Fruit fly (Drosophila melanogaster) S2 (cell line): ENCODE measurements around the gene lectin-28C.

Experiments
- CG8478 ChIP-seq: fragments of >200 bp; optimal IDR thresholded peaks from 2 replicates; lab custom pipeline; 2018
- CTCF ChIP-seq, 2 experiments: fragments of >200 bp; optimal IDR thresholded peaks; 2 replicates each; lab custom pipeline; 2018

Gene lectin-28C

DNA sequence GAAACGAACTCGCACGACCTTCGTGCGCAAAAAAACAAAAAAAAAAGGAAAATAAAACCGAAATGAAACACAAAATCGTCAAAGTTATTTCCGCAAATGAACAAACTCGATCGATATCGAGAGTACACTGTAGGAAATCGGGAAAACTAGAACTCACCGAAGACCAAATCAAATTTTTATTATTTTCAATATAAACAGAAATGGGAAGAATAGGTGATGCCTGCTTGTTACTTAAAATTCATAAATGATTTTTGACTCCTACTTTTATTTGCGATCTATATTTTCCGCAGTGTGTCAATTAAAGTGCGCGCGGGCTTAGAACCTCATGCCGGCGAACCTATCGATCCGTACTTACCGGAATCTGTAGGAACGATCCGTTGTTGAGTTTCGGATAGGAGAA, 18.8 kb downstream of the lectin-28C start:
- TF ChIP-seq CG8478: no peak
- no peak for TF ChIP-seq CTCF (optimal IDR thresholded peaks at IDR 0.05; lab: Kevin White, UChicago)

DNA sequence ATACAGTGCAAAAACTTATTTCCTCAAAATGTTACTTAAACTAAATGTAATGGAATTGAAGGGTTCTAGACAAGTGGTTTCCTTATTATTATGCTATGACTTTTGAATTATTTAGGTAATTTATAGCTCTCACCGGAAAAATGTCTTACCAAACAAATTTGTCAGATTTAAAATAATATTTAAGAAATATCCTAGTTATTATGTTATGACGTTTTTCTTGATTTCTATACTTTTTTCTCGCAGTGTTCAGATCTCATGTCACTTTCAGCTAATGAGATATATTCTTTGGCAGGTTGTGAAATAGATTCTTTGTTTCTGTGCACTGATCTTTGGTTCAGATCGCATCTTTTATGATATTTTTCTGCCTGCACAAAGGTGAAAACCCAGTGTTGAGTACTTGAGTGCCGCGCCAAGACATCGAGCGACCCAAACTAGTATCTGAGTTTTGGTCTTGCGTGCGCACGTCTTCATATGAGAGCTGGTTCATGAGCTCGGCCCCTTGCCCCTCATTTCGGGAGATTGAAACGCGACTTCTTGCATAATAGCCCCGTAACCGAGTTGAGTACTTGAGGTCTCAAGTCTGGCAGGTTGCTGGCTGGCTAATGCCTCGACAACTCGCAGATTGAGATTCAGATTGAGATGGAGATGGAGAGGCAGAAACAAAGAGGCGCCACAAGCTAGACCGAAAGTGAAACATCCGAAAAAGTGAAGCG, 19.8 kb downstream of the lectin-28C start:
- TF ChIP-seq CG8478 (no peak), CTCF (optimal IDR thresholded peaks at IDR 0.05; lab: Kevin White, UChicago) (no peak)

DNA sequence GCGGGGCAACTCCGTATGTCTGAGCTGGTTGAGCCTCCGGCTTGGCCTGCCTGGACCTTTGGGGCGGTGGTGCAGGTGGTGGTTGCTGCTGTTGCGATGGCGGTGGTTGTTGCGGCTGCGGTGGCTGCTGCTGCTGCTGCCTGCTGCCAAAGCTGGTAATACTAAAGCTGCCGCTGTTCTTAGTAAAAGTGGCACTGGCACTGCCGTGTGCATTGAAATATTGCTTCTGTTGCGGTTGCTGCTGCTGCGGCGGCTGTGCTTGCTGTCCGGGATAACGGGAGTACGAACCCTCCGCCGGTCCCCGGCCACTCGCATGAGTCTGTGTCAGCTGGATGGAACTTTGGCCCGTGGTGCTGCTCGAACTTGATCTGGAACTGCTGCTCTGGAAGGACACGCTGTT, 21.5 kb downstream of the lectin-28C start:
- TF ChIP-seq CG8478 (no peak), CTCF (optimal IDR thresholded peaks at IDR 0.05; lab: Kevin White, UChicago) (no peak)

DNA sequence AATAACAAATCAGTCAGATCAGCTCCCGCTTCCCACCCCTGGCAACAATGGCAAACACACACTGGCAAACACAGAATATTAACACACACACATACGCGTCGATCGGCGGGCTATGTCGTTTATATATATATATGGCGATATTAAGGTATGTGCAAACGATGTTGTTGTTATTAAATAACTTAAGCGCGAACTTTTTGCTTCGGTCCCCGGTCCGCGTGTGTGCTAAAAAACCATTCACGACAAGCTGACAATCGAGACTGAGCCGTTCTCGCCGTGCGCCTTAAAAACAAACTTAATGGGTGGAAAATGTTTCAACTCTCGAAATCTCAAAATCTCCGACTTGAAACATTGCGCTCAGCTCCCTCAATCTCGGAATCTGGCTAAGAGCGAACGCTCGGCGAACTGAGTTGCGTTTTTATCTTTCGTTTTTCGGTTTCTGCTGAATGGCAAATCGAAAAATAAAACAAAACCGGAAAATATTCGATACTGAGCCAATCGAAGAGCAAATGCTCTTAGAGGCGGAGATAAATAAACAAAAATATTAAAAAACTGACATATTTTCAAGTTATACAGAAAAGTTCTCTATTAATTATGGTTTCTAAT, 22.5 kb downstream of the lectin-28C start, which contains the start of gene spz3:
Gene spz3, minus strand, starts transcription at position 261 of the 603 bp plus-strand sequence.
- no peak for TF ChIP-seq CTCF (optimal IDR thresholded peaks at IDR 0.05; lab: Kevin White, UChicago)
- TF ChIP-seq CG8478: no peak

DNA sequence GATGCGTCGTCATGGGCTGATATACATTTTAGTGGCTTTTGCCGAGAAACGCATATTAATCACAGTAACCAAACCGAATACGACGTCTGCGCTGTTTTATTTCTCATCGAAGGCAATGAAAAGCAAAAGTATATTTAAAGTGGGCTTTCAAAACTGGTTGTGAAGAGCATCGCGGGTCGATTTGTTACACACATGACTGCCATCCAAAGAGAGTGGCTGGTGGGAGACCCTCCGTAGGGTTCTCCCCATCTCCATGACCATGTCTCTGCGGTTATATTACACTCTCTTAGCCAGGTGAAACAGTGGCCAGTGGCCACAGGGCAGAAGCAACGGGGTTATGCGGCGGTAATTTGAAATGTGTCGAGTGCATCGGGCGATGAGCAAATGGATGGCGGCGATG, 23.6 kb downstream of the lectin-28C start:
- no peak for TF ChIP-seq CG8478
- TF ChIP-seq CTCF (optimal IDR thresholded peaks at IDR 0.05; lab: Kevin White, UChicago): no peak

DNA sequence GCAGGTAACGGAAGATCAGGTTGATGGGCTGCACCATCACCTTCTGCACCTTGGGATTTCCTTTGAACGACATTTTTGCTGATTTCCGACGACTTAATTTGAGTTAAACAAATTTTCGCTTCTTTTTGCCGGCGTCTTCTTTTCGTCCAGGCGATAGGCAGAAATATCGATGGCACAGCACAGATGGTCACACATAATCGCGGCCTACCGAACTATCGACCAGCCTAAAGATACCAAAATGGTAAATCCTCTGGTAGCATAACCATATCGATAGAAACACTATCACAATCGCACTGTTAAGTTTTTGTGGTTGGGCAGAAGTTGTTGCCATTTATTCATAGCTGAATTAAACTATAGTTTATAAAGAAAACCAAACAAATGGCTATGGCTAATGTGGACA, 28.4 kb downstream of the lectin-28C start, which contains the start of the genes SmE and CG34132:
Gene SmE, minus strand, starts transcription at position 180 of the 400 bp plus-strand sequence.
Gene CG34132, plus strand, starts transcription at position 233 of the 400 bp plus-strand sequence.
- TF ChIP-seq CG8478: no peak
- peak; percentile 40 to 44 for TF ChIP-seq CTCF (optimal IDR thresholded peaks at IDR 0.05; lab: Kevin White, UChicago)

DNA sequence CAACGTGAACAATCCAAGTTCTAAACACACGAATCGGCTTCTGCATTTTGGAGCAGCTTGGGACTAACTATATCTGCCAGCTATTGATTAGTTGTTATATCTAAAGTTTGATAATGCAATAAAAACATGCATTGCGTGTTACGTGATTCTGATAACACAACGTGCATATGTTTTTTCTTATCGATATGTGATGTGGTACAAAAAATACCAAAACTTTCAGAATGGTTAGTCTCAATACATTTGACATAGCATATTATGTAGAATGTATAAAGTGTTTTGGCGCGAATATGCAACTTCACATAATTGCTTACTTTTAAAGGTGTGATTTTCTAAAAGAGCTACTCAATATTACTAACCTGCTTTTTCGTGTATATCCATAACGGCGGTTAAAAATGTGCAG, 29.1 kb downstream of the lectin-28C start:
- TF ChIP-seq CTCF (optimal IDR thresholded peaks at IDR 0.05; lab: Kevin White, UChicago): peak; percentile 42 to 47
- TF ChIP-seq CG8478: no peak

DNA sequence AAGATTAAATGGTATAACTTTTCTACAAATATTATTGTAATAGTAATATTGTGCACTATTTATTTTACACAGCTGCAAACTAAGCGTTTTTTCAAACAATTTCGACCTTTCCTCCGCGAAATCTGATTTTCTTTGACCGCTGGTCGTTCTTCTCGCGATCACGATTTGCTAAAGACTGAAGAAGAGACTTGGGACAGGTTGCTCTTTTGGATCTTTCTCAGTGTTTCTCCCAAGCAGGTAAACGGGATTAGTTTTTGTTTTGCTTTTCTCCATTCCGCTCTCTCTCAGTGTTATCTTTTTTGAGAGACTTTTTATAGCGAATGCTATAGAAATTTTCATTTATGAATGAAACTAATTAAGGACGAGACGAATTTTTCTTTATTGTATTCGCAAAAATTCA, 30.5 kb downstream of the lectin-28C start, which contains the start of gene CG7102:
Gene CG7102, minus strand, starts transcription at position 181 of the 400 bp plus-strand sequence.
- TF ChIP-seq CG8478 (no peak), CTCF (optimal IDR thresholded peaks at IDR 0.05; lab: Kevin White, UChicago) (no peak)

DNA sequence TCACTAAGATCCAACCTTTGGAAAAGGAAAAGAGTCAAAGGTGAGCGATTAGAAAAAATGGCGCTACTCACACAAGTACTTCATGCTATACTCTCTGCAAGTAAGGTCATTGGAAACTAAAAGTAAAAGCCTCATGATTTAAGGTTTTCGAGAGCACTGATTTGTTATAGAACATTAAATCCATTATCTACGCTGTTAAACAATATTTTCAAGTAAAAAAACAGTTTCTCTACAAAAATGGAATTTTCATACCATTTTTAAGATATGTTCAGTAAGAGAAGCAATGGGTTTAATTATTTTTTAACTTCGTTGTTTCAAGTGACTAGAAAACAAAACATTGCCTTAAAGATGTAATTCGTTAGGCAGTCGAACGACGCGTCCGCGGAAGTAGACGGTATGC, 32.2 kb downstream of the lectin-28C start, which contains the start of gene Spn28Da:
Gene Spn28Da, minus strand, starts transcription at position 101 of the 400 bp plus-strand sequence.
- no peak for TF ChIP-seq CTCF (optimal IDR thresholded peaks at IDR 0.05; lab: Kevin White, UChicago)
- TF ChIP-seq CG8478: no peak

DNA sequence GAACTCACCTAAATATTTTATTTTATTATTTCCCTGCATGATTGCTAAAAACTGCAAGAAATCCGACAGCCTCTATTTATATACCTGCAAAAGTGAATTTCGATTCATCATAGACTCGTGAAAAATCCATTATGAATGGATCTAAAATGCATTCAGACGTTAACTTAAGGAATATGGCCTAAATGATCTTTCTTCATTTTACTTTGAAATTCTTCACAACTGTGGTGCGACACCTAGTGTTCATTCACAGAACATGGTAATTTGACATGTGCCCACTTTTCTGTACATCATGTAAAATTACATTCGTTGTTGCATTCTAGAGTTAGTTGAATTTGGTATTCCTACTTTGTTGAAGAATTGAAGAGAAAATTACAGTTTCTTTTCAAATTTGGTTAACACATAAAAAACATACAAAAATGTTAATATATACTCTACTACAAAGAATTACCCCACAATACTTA, 33.8 kb downstream of the lectin-28C start, which contains the start of gene Spn28Db:
Gene Spn28Db, minus strand, starts transcription at position 51 of the 461 bp plus-strand sequence.
- peak; percentile 96 to 97 for TF ChIP-seq CTCF (optimal IDR thresholded peaks at IDR 0.05; lab: Kevin White, UChicago)
- TF ChIP-seq CG8478: no peak

DNA sequence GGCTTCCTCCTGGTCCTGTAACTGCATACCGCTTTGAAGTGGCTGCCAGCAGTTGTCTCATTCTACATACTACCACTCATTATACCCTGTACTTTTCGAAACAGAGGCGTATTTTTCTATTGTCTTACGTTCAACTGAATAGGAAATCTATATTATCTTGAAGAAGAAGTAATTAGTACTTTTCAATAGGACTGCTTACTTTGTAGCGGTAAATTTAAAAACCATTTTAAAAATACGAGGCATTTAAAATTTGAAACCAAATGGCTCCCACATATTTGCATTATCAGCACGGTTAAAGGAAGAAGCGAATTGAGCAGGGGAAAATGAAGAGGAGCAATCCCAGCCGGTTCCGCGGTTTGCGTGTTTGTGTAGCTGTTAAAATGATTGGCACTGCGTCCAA, 40.4 kb downstream of the lectin-28C start:
- TF ChIP-seq CTCF (optimal IDR thresholded peaks at IDR 0.05; lab: Kevin White, UChicago) (no peak), CG8478 (no peak)

DNA sequence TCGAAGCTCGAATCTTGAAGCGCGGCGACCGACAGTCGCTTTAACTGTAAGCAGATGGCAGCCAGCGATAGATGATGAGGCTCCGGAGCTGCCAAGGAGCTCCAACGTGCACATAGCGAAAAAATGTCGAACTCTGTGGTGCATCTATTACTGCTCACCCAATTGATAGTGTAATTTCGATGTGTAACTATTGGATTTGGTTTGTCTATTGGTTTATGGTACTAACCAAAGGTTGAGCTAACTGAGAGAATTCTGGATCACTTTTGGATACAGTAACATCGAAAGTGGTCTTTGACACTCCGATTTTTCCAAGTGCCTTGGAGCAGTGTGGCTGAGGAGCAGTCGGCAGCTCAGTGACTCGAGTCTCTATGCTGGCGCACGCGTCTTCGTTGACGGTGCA, 41.7 kb downstream of the lectin-28C start:
- no peak for TF ChIP-seq CTCF (optimal IDR thresholded peaks at IDR 0.05; lab: Kevin White, UChicago)
- TF ChIP-seq CG8478: no peak

DNA sequence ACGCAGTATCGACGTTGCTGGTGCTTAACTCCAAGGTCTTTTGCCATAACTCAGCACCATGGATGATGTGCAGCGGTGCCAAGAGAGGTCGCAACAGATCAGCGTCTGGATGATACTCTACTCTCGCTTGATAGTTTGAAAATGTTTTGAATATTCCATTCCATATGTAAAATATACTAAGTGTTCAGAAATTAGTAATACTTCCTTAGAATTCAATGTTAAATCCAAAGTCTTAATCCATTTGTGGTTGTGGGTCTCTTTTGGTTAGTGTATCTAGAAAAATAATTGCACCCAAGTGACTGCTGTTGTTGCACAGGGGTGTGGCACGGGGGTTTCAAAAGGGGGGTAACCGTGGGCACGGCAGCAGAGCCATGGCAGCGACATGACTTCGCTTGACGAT, 42.2 kb downstream of the lectin-28C start:
- TF ChIP-seq CTCF (optimal IDR thresholded peaks at IDR 0.05; lab: Kevin White, UChicago) (no peak), CG8478 (no peak)

DNA sequence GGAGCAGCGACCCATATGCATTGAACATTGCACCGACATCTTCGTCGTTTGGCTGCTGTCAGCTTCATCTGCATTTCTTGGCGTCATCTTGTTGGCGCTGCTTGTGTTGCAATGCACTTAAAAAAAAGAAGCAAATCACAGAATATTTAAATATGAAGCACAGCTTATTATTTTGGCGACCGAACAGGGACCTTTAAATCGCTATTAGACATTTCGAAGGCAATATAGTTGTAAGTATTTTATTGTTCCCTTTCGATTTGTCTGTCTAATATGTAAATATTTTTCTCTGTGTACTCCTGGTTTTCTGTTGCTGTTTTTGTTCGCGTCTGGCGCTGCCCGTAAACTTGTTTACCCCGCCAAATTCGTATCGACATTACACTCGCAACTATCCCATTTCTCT, 43.1 kb downstream of the lectin-28C start:
- TF ChIP-seq CTCF (optimal IDR thresholded peaks at IDR 0.05; lab: Kevin White, UChicago) (no peak), CG8478 (no peak)

DNA sequence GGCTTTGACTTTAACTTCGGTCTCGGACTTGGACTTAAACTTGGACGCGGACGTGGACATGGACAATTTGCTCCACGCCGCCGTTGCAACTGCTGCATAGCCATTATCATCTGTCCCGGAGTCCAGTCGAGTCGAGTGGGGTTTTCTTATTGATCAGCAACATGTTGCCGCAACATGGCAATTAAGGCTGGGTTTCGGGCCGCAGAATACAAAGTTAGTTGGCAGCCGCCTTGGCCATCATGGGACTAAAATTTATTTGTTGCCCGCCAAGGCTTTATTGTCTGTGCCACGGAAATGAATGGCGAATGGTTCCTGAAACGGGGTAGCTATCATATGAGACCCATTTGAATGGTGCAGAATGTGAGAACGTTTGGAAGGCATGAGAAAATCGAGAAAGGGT, 45.0 kb downstream of the lectin-28C start:
- no peak for TF ChIP-seq CG8478
- no peak for TF ChIP-seq CTCF (optimal IDR thresholded peaks at IDR 0.05; lab: Kevin White, UChicago)

DNA sequence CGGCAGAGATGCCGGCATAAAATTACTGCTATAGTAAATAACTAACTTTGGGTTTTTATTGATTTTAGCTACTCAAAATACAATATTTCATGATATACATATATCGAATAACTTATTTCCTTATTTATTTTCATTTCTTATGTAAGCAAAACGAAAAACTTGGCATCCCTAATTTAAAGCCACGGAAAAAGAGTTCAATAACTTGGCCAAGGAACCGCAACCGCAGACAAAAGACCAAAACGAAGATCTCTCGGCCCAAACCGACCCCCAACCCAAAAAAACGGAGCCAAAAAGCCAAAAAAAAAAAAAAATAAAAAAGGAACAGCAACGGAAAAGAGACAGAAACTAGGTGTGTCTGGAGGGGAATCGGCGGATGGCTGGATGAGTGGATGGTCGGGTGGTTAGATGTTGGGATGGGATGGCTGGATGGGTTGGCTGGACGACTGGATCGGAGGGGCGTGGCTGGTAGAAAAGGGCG, 52.5 kb downstream of the lectin-28C start:
- TF ChIP-seq CTCF (optimal IDR thresholded peaks at IDR 0.05; lab: Kevin White, UChicago) (no peak), CG8478 (no peak)
